Worm (Caenorhabditis elegans): Measurements from ENCODE around the gene ctsa-3.2.
A peak's percentile ranks its signal among the peaks of the same experiment; 100 is the strongest.

DNA sequence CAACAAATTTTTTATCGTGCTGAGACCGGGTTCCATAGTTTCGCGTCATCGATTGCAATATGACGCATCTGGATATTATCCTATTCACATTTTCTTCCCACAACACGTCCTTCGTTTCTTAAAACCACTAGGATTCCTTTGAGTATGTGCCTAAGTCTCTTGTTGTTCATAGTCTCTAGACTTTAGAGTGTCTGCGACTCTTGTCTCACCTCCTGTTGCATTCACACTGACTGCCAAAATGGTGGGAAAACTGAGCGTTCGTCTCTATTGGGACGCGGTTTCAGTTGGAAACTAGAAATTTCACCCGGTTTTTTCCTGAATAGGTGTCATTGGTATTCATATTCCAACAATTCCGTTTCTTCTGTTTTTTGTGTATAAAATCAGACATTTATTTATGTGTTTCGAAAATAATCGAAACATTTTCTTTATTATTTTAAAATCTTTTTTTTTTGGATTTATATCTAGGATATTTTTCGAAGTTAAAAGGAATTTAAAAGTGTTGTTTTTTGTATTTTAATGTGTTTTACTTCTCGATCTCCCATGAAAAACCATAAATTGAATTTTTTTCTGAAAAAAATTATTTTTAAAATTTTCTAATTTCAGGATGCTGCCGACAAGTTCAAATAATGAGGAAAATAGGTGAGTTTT, 46.8 kb downstream of the ctsa-3.2 start, which contains the start of gene C05C10.2:
- TF ChIP-seq nhr-11 (tag; optimal IDR thresholded peaks at IDR 0.05) (no peak), fkh-10 (GFP tag; optimal IDR thresholded peaks at IDR 0.05) (no peak), fax-1 (tag; optimal IDR thresholded peaks at IDR 0.05) (no peak), ama-1 (optimal IDR thresholded peaks at IDR 0.05) (no peak), ceh-18 (tag; optimal IDR thresholded peaks at IDR 0.05) (no peak), sox-4 (tag; optimal IDR thresholded peaks at IDR 0.05) (no peak), nfya-1 (tag; optimal IDR thresholded peaks at IDR 0.05) (peak; percentile 7), elt-4 (tag; optimal IDR thresholded peaks at IDR 0.05) (no peak), tbx-7 (tag; optimal IDR thresholded peaks at IDR 0.05) (no peak), pha-4 (tag; optimal IDR thresholded peaks at IDR 0.05) (no peak), madf-2 (tag; optimal IDR thresholded peaks at IDR 0.05) (no peak), pax-1 (tag; optimal IDR thresholded peaks at IDR 0.05) (no peak), T23F11.4 (GFP tag; optimal IDR thresholded peaks at IDR 0.05) (no peak), lim-6 (tag; optimal IDR thresholded peaks at IDR 0.05) (no peak)

Data from whole organism, late embryonic.